Fruit fly (Drosophila melanogaster): ENCODE data around the gene Blos3.

Blos3 gene

DNA sequence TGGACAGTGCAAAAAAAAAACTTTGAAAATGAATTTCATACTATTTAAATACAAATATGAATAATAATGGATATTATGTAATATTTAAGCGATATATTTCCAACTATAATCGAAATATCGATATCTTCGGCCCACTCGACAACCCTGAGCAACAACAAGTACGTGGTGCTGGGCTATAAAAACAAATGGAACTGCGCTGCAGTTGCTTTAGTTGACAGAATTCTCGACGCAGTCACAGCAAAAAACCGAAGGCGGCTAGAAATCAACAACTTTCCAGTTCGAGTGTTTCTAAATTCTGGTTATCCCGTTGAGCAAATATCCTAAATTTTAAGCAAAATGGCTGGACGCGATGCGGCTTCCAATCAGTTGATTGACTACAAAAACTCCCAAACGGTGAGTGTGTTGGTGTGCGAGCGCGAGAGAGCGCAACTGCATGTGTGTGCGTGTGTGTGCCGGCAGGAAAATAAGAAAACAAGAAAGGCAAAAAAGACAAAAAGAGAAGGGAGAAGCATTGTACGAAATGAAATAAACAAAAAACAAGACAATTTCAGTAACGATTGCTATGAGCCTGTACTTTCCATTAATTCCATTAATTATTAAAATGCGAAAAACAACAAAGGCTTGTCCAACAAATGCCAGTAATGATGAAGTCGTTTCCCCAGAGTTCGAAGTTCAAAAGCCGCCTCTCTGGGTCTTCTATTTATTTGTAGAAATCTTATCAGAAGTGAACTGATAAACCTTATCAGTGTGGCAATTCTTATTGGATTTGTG, 47.4 kb upstream of the Blos3 start, which contains the start of gene Cat (continued):
- TF ChIP-seq Atf-2 (GFP tag; optimal IDR thresholded peaks at IDR 0.05) (no peak), CG17829 (tag; optimal IDR thresholded peaks at IDR 0.05) (peak; percentile 39), salm (tag; optimal IDR thresholded peaks at IDR 0.05) (no peak), h (optimal IDR thresholded peaks at IDR 0.05) (no peak), Stat92E (GFP tag; optimal IDR thresholded peaks at IDR 0.05) (peak in 1 of 3 experiments; percentile 67), ind (GFP tag; optimal IDR thresholded peaks at IDR 0.05) (peak; percentile 45), CG9932 (GFP tag; IDR thresholded peaks at IDR 0.05) (no peak), tin (GFP tag; optimal IDR thresholded peaks at IDR 0.05) (peak; percentile 41), cwo (GFP tag; optimal IDR thresholded peaks at IDR 0.05) (no peak), aop (GFP tag; IDR thresholded peaks at IDR 0.05) (no peak), CG7963 (GFP tag; IDR thresholded peaks at IDR 0.05; ENCODE audit: partially characterized antibody) (no peak; the same call in 2 of the 3 replicates), Nf-YB (GFP tag; optimal IDR thresholded peaks at IDR 0.05) (no peak), CG9215 (GFP tag; IDR thresholded peaks at IDR 0.05) (no peak), CG32532 (GFP tag; IDR thresholded peaks at IDR 0.05) (0 out of 2 replicates have a peak, but pooled peaks have one; percentile 19), CG18262 (tag; optimal IDR thresholded peaks at IDR 0.05) (no peak), Dll (GFP tag; IDR thresholded peaks at IDR 0.05; ENCODE audit: partially characterized antibody) (peak; percentile 94), CG9437 (GFP tag; optimal IDR thresholded peaks at IDR 0.05) (no peak), ham (GFP tag; IDR thresholded peaks at IDR 0.05) (no peak), croc (GFP tag; conservative IDR thresholded peaks at IDR 0.05) (no peak), crol (GFP tag; IDR thresholded peaks at IDR 0.05) (no peak), CG1647 (GFP tag; optimal IDR thresholded peaks at IDR 0.05) (no peak), CG32767 (GFP tag; IDR thresholded peaks at IDR 0.05) (no peak; the same call in 1 of the 2 replicates), row (GFP tag; IDR thresholded peaks at IDR 0.05) (peak; percentile 92), CG13296 (GFP tag; optimal IDR thresholded peaks at IDR 0.05) (peak; percentile 10), CG10209 (GFP tag; optimal IDR thresholded peaks at IDR 0.05) (peak; percentile 24), CG30403 (GFP tag; optimal IDR thresholded peaks at IDR 0.05) (peak; percentile 63), gem (tag; optimal IDR thresholded peaks at IDR 0.05) (peak; percentile 53), Hsf (GFP tag; optimal IDR thresholded peaks at IDR 0.05) (peak; percentile 36), Xrp1 (GFP tag; IDR thresholded peaks at IDR 0.05) (peak; percentile 57; the same call in 1 of the 2 replicates), dimm (GFP tag; IDR thresholded peaks at IDR 0.05) (no peak), tio (GFP tag; optimal IDR thresholded peaks at IDR 0.05) (no peak), schlank (tag; optimal IDR thresholded peaks at IDR 0.05) (no peak), unpg (GFP tag; optimal IDR thresholded peaks at IDR 0.05) (peak; percentile 29), CG8765 (GFP tag; IDR thresholded peaks at IDR 0.05) (no peak), CG34422 (GFP tag; IDR thresholded peaks at IDR 0.05) (peak; percentile 82; the same call in 1 of the 3 replicates), CG6272 (GFP tag; IDR thresholded peaks at IDR 0.05) (no peak), CG11398 (GFP tag; optimal IDR thresholded peaks at IDR 0.05) (no peak), GATAe (GFP tag; conservative IDR thresholded peaks at IDR 0.05) (no peak), CG4360 (GFP tag; IDR thresholded peaks at IDR 0.05) (peak; percentile 93), CG5953 (GFP tag; IDR thresholded peaks at IDR 0.05) (no peak), ftz-f1 (GFP tag; optimal IDR thresholded peaks at IDR 0.05) (peak; percentile 73), pfk (GFP tag; optimal IDR thresholded peaks at IDR 0.05) (no peak), CG4617 (GFP tag; optimal IDR thresholded peaks at IDR 0.05; ENCODE audit: borderline replicate concordance) (peak; percentile 84), zfh1 (GFP tag; IDR thresholded peaks at IDR 0.05) (no peak), Myb (GFP tag; optimal IDR thresholded peaks at IDR 0.05) (peak; percentile 25), CG10431 (GFP tag; optimal IDR thresholded peaks at IDR 0.05) (no peak), Lpt (GFP tag; optimal IDR thresholded peaks at IDR 0.05) (no peak), Awh (GFP tag; IDR thresholded peaks at IDR 0.05) (no peak), tap (tag; optimal IDR thresholded peaks at IDR 0.05) (no peak), shn (GFP tag; optimal IDR thresholded peaks at IDR 0.05) (peak; percentile 30), p53 (GFP tag; optimal IDR thresholded peaks at IDR 0.05) (no peak)
